Fruit fly (Drosophila melanogaster): ENCODE results near the gene CG34140.

Gene CG34140

DNA sequence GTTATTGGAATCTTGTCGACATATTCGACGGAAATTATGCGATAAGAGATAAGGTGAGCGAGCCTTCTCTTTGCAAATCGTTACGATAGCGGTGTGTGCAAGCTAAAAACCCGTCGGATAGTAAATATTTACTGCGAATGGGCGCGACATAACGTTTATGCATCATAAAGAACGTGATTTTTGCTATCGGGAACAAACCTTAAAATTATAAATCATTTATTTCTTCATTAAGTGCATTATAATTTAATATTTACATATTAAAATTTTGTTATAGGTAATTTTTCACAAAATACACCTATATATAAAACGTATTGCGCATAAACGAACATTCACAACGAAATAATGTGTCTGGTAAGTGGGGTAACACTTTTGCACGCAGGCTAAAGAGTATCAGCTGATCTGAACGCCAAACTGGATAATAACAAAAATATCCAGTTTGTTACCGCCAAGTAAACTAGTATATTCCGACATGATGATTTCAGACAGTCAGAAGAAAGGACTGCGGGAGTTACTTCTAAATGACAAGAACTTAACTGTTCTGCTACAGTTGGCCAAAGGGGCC is 21.6 kb upstream of the CG34140 start, which contains the start of the genes Gk1 and CG13876 (continued):
- TF ChIP-seq CG10631 (GFP tag; optimal IDR thresholded peaks at IDR 0.05): peak; percentile 96
- TF ChIP-seq acj6 (GFP tag; optimal IDR thresholded peaks at IDR 0.05): peak; percentile 96
- no peak for TF ChIP-seq Sox102F (GFP tag; optimal IDR thresholded peaks at IDR 0.05)
- peak; percentile 97 for TF ChIP-seq dsx (GFP tag; optimal IDR thresholded peaks at IDR 0.05; ENCODE audit: poor library complexity, severe bottlenecking)
- peak; percentile 90 for TF ChIP-seq dac (GFP tag; optimal IDR thresholded peaks at IDR 0.05)
- peak in 1 of 2 experiments; percentile 89 for TF ChIP-seq salr (GFP tag; optimal IDR thresholded peaks at IDR 0.05)
- TF ChIP-seq Eip75B (GFP tag; optimal IDR thresholded peaks at IDR 0.05): no peak
- peak; percentile 97 for TF ChIP-seq CG6163 (GFP tag; IDR thresholded peaks at IDR 0.05)
- TF ChIP-seq svp (GFP tag): peak; percentile 96
- peak; percentile 89 for TF ChIP-seq CG11294 (GFP tag; IDR thresholded peaks at IDR 0.05)
- peak; percentile 98 for TF ChIP-seq eg (GFP tag; IDR thresholded peaks at IDR 0.05)
- TF ChIP-seq ss (GFP tag; optimal IDR thresholded peaks at IDR 0.05): peak; percentile 95 to 97
- peak; percentile 95 for TF ChIP-seq CG16779 (tag; optimal IDR thresholded peaks at IDR 0.05)
- peak; percentile 75 for TF ChIP-seq CG31627 (GFP tag; optimal IDR thresholded peaks at IDR 0.05)
- no peak for TF ChIP-seq Smox (GFP tag; optimal IDR thresholded peaks at IDR 0.05)
- TF ChIP-seq esn (GFP tag; optimal IDR thresholded peaks at IDR 0.05): peak; percentile 93
- TF ChIP-seq CG4318 (GFP tag; optimal IDR thresholded peaks at IDR 0.05): no peak
- peak; percentile 91 for TF ChIP-seq Eip93F (GFP tag; optimal IDR thresholded peaks at IDR 0.05)

DNA sequence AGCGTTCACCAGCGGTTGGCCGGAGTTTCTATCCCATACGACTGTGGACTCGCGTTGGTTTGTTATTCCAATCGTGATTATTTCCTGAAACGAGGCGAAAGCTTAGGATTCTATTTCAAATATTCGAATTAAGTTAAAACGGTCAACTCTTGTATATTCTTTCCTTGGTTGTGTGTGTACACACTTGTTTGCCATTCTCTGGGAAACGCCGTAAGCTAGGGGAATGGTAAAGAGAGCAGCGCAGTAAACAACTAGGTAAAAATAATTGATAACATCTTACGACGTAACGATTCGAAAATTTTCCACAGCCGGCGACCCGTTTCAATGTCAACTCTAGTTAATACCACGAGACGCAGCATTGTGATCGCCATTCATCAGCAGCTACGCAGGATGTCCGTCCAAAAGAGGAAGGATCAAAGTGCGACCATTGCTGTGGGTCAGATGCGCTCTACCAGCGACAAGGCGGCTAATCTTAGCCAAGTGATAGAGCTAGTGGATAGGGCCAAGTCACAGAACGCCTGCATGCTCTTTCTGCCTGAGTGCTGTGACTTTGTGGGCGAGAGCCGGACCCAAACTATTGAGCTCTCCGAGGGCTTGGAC is 19.4 kb upstream of the CG34140 start, which contains the start of gene NitFhit:
Gene NitFhit, plus strand, starts transcription at position 195 of the 600 bp plus-strand sequence.
- TF ChIP-seq cyc (GFP tag; optimal IDR thresholded peaks at IDR 0.05): no peak
- no peak for TF ChIP-seq Hr39 (GFP tag; optimal IDR thresholded peaks at IDR 0.05)
- no peak for TF ChIP-seq net (GFP tag; optimal IDR thresholded peaks at IDR 0.05)
- TF ChIP-seq fd85E (GFP tag; optimal IDR thresholded peaks at IDR 0.05): no peak
- TF ChIP-seq CG6163 (GFP tag; IDR thresholded peaks at IDR 0.05): no peak
- TF ChIP-seq ss (GFP tag; optimal IDR thresholded peaks at IDR 0.05): peak in 1 of 2 experiments; percentile 46
- no peak for TF ChIP-seq CG6276 (GFP tag; optimal IDR thresholded peaks at IDR 0.05)
- TF ChIP-seq Met (GFP tag; optimal IDR thresholded peaks at IDR 0.05): no peak
- TF ChIP-seq CG8319 (GFP tag; optimal IDR thresholded peaks at IDR 0.05): no peak
- peak; percentile 71 for TF ChIP-seq fkh (GFP tag; optimal IDR thresholded peaks at IDR 0.05)
- no peak for TF ChIP-seq Ets21C (GFP tag; optimal IDR thresholded peaks at IDR 0.05)
- no peak for TF ChIP-seq achi (GFP tag; optimal IDR thresholded peaks at IDR 0.05)
- no peak for TF ChIP-seq eg (GFP tag; IDR thresholded peaks at IDR 0.05)
- no peak for TF ChIP-seq fd59A (GFP tag; optimal IDR thresholded peaks at IDR 0.05)
- no peak for TF ChIP-seq lz (GFP tag; optimal IDR thresholded peaks at IDR 0.05)
- no peak for TF ChIP-seq CG8119 (GFP tag; IDR thresholded peaks at IDR 0.05)
- no peak for TF ChIP-seq CG11902 (GFP tag; optimal IDR thresholded peaks at IDR 0.05)
- no peak for TF ChIP-seq salr (GFP tag; optimal IDR thresholded peaks at IDR 0.05)
- TF ChIP-seq CG31627 (GFP tag; optimal IDR thresholded peaks at IDR 0.05): no peak
- peak; percentile 14 for TF ChIP-seq CG6808 (GFP tag; optimal IDR thresholded peaks at IDR 0.05)
- no peak for TF ChIP-seq CG6854 (GFP tag; optimal IDR thresholded peaks at IDR 0.05)
- TF ChIP-seq Ets96B (tag; optimal IDR thresholded peaks at IDR 0.05): no peak
- no peak for TF ChIP-seq Lpt (GFP tag; optimal IDR thresholded peaks at IDR 0.05)
- no peak for TF ChIP-seq CG15336 (GFP tag; IDR thresholded peaks at IDR 0.05)
- no peak for TF ChIP-seq CG10631 (GFP tag; optimal IDR thresholded peaks at IDR 0.05)
- TF ChIP-seq Sox15 (GFP tag; optimal IDR thresholded peaks at IDR 0.05): no peak
- TF ChIP-seq esn (GFP tag; optimal IDR thresholded peaks at IDR 0.05): no peak
- TF ChIP-seq CG4318 (GFP tag; optimal IDR thresholded peaks at IDR 0.05): no peak
- peak; percentile 74 for TF ChIP-seq svp (GFP tag)
- TF ChIP-seq CG11294 (GFP tag; IDR thresholded peaks at IDR 0.05): no peak
- TF ChIP-seq vri (GFP tag; optimal IDR thresholded peaks at IDR 0.05): no peak
- no peak for TF ChIP-seq CG10669 (GFP tag; optimal IDR thresholded peaks at IDR 0.05)

Data from whole organism, prepupa.